Fruit fly (Drosophila melanogaster): ENCODE data around the gene Chchd3.

Gene Chchd3

DNA sequence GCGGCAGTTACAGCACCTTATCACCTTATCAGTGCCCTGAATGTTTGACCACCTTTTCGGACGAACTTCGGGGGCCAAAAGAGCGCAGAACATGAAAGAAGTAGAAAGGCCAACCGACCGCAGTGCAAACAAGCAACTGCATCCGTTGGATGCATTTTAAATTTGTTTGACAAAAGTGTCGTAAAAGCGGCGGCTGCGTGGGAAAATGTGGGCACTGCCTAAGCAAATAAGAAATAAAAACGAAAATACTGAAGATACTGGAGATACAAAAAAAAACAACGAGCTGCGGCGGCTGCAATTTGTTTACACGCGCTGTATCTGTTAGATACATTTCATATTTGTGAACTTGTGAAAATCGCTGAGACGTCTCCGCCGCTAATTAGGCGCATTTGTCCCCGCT is 17.0 kb upstream of the Chchd3 start:
- TF ChIP-seq CG6276 (GFP tag; optimal IDR thresholded peaks at IDR 0.05): no peak
- no peak for TF ChIP-seq esn (GFP tag; optimal IDR thresholded peaks at IDR 0.05)
- peak; percentile 58 for TF ChIP-seq fkh (GFP tag; optimal IDR thresholded peaks at IDR 0.05)

DNA sequence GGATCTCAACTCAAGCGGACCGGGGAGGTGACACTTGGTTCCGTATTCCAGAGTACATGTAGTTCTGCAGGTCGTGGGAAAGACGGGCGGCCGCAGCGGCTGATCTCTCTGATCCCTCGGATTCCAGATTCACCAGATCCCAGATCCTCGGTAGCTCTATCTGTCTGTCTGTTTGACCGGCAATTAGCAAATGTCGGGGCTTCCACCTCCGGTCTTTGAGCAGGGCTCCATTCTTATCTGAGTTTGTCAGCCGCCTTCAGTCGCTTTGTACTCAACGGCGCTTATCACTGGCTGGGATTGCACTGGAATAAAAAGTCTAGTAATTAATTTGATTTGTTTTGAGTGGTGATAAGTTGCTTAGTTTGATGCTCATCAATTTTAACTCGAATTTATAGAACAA is 12.6 kb upstream of the Chchd3 start:
- TF ChIP-seq CG15336 (GFP tag; IDR thresholded peaks at IDR 0.05): no peak
- peak; percentile 17 for TF ChIP-seq CG10631 (GFP tag; optimal IDR thresholded peaks at IDR 0.05)
- TF ChIP-seq CG8119 (GFP tag; IDR thresholded peaks at IDR 0.05): no peak
- peak; percentile 5 for TF ChIP-seq CG3032 (tag; optimal IDR thresholded peaks at IDR 0.05)
- no peak for TF ChIP-seq net (GFP tag; optimal IDR thresholded peaks at IDR 0.05)
- TF ChIP-seq Sox102F (GFP tag; optimal IDR thresholded peaks at IDR 0.05): no peak
- no peak for TF ChIP-seq OdsH (GFP tag; optimal IDR thresholded peaks at IDR 0.05)
- TF ChIP-seq CG3919 (GFP tag; optimal IDR thresholded peaks at IDR 0.05): peak; percentile 9
- peak; percentile 21 for TF ChIP-seq CG1621 (tag; optimal IDR thresholded peaks at IDR 0.05)
- TF ChIP-seq svp (GFP tag): peak; percentile 98
- no peak for TF ChIP-seq Lpt (GFP tag; optimal IDR thresholded peaks at IDR 0.05)
- TF ChIP-seq Ets96B (tag; optimal IDR thresholded peaks at IDR 0.05): peak; percentile 32
- TF ChIP-seq Sox14 (GFP tag; optimal IDR thresholded peaks at IDR 0.05): peak; percentile 24
- peak; percentile 1 for TF ChIP-seq CG6808 (GFP tag; optimal IDR thresholded peaks at IDR 0.05)
- TF ChIP-seq CG10669 (GFP tag; optimal IDR thresholded peaks at IDR 0.05): no peak
- peak; percentile 33 for TF ChIP-seq Eip78C (GFP tag)
- no peak for TF ChIP-seq Hr4 (GFP tag; optimal IDR thresholded peaks at IDR 0.05)
- no peak for TF ChIP-seq ss (GFP tag; optimal IDR thresholded peaks at IDR 0.05)
- TF ChIP-seq lz (GFP tag; optimal IDR thresholded peaks at IDR 0.05): peak; percentile 28

DNA sequence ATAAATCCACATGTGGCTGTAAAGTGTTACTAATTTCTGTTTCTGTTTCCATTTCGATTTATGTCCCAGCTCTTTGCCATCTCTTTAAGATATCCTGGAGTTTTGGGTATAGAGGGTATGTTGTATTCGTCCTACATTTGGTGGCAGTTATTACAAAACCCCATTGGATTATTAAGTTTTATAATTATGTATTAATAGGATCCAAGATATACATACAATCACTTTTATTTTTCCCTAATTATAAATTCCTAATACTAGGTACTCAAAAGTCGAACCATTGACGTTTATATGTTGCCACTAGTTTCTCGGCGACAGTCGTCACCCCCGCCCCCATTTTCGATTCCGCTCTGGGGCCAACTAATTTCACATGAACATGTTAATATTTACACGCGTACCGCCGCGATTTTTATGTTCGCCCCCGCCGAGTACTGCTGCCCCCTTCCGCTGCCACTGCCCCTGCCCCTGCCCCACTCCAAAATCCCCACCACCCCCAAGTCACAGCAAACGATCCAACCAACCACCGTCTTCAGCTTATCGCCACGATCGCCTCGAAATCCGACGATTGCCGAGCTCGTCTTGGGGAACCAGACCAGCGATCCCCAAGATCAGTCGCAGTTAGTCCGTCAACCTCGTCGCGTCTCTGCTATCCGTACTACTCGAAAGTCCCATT is 11.1 kb upstream of the Chchd3 start, which contains the start of gene Sox100B:
Gene Sox100B (plus strand): TSS at position 601 of the 670 bp plus-strand sequence.
- TF ChIP-seq salr (GFP tag; optimal IDR thresholded peaks at IDR 0.05): no peak
- no peak for TF ChIP-seq Eip93F (GFP tag; optimal IDR thresholded peaks at IDR 0.05)
- no peak for TF ChIP-seq CG11762 (GFP tag; optimal IDR thresholded peaks at IDR 0.05; ENCODE audit: insufficient read depth)
- TF ChIP-seq Met (GFP tag; optimal IDR thresholded peaks at IDR 0.05): no peak
- no peak for TF ChIP-seq CG3919 (GFP tag; optimal IDR thresholded peaks at IDR 0.05)
- TF ChIP-seq CG9139 (GFP tag; optimal IDR thresholded peaks at IDR 0.05): no peak
- TF ChIP-seq CG11902 (GFP tag; optimal IDR thresholded peaks at IDR 0.05): no peak
- no peak for TF ChIP-seq esn (GFP tag; optimal IDR thresholded peaks at IDR 0.05)
- peak; percentile 57 for TF ChIP-seq Eip78C (GFP tag)
- no peak for TF ChIP-seq CG32006 (GFP tag; optimal IDR thresholded peaks at IDR 0.05)
- no peak for TF ChIP-seq Hr38 (GFP tag; optimal IDR thresholded peaks at IDR 0.05)
- TF ChIP-seq lz (GFP tag; optimal IDR thresholded peaks at IDR 0.05): no peak
- peak; percentile 60 for TF ChIP-seq svp (GFP tag)
- TF ChIP-seq fd59A (GFP tag; optimal IDR thresholded peaks at IDR 0.05): no peak
- TF ChIP-seq fd85E (GFP tag; optimal IDR thresholded peaks at IDR 0.05): no peak
- no peak for TF ChIP-seq CG4318 (GFP tag; optimal IDR thresholded peaks at IDR 0.05)
- TF ChIP-seq Hr4 (GFP tag; optimal IDR thresholded peaks at IDR 0.05): no peak
- no peak for TF ChIP-seq Lpt (GFP tag; optimal IDR thresholded peaks at IDR 0.05)
- TF ChIP-seq CG3032 (tag; optimal IDR thresholded peaks at IDR 0.05): peak; percentile 23
- no peak for TF ChIP-seq Blimp-1 (GFP tag; optimal IDR thresholded peaks at IDR 0.05)
- TF ChIP-seq fkh (GFP tag; optimal IDR thresholded peaks at IDR 0.05): peak; percentile 67
- no peak for TF ChIP-seq spab (GFP tag; optimal IDR thresholded peaks at IDR 0.05)
- TF ChIP-seq Gug (GFP tag; IDR thresholded peaks at IDR 0.05): no peak
- no peak for TF ChIP-seq achi (GFP tag; optimal IDR thresholded peaks at IDR 0.05)
- no peak for TF ChIP-seq Hr39 (GFP tag; optimal IDR thresholded peaks at IDR 0.05)
- no peak for TF ChIP-seq acj6 (GFP tag; optimal IDR thresholded peaks at IDR 0.05)
- TF ChIP-seq Smox (GFP tag; optimal IDR thresholded peaks at IDR 0.05): no peak
- no peak for TF ChIP-seq Sox102F (GFP tag; optimal IDR thresholded peaks at IDR 0.05)
- TF ChIP-seq dac (GFP tag; optimal IDR thresholded peaks at IDR 0.05): no peak
- peak; percentile 18 for TF ChIP-seq Ets96B (tag; optimal IDR thresholded peaks at IDR 0.05)
- no peak for TF ChIP-seq vri (GFP tag; optimal IDR thresholded peaks at IDR 0.05)
- no peak for TF ChIP-seq CG6276 (GFP tag; optimal IDR thresholded peaks at IDR 0.05)
- no peak for TF ChIP-seq dsx (GFP tag; optimal IDR thresholded peaks at IDR 0.05; ENCODE audit: poor library complexity, severe bottlenecking)
- TF ChIP-seq CG6163 (GFP tag; IDR thresholded peaks at IDR 0.05): 0 out of 3 replicates have a peak, but pooled peaks have one; percentile 23
- no peak for TF ChIP-seq CG6854 (GFP tag; optimal IDR thresholded peaks at IDR 0.05)
- TF ChIP-seq CG11294 (GFP tag; IDR thresholded peaks at IDR 0.05): no peak
